Worm (Caenorhabditis elegans) whole organism, young adult: ENCODE data around the gene msd-4.

Source experiments
- C17E4.6 ChIP-seq: fragments of 200-800 bp; sonication (Bioruptor generic); IDR thresholded peaks from 2 replicates; pipeline ENCODE4 v1.3.6; 2022; ENCODE audit warnings: missing genetic modification reagents, missing genetic modification characterization, missing compliant biosample characterization
- F23B12.7 ChIP-seq: sonication (generic microtip); optimal IDR thresholded peaks from 2 replicates; lab custom pipeline; 2017; ENCODE audit warnings: missing genetic modification characterization, mild to moderate bottlenecking, missing compliant biosample characterization, antibody characterized with exemption, moderate library complexity; ENCODE audit not compliant: insufficient read depth
- F33H1.4 ChIP-seq: fragments of 200-800 bp; sonication (Bioruptor generic); IDR thresholded peaks from 2 replicates; pipeline ENCODE4 v1.3.6; 2022; ENCODE audit warnings: missing genetic modification reagents, missing genetic modification characterization, missing compliant biosample characterization
- F52B5.7 ChIP-seq: sonication (generic microtip); optimal IDR thresholded peaks from 2 replicates; lab custom pipeline; 2016; ENCODE audit warnings: mild to moderate bottlenecking, missing genetic modification characterization, missing compliant biosample characterization
- F57C9.4 ChIP-seq: sonication (generic microtip); optimal IDR thresholded peaks from 2 replicates; lab custom pipeline; 2017; ENCODE audit warnings: mild to moderate bottlenecking, missing genetic modification characterization, missing compliant biosample characterization
- Y53F4B.3 ChIP-seq: fragments of 200-800 bp; sonication (Bioruptor generic); IDR thresholded peaks from 2 replicates; pipeline ENCODE4 v1.3.6; 2022; ENCODE audit warnings: missing genetic modification reagents, missing genetic modification characterization, missing compliant biosample characterization
- Y53G8AR.9 ChIP-seq: fragments of 200-800 bp; sonication (Bioruptor generic); conservative IDR thresholded peaks from 2 replicates; pipeline ENCODE4 v1.3.6; 2022; ENCODE audit warnings: missing genetic modification reagents, missing genetic modification characterization, missing compliant biosample characterization
- Y79H2A.3 ChIP-seq: fragments of 200-800 bp; sonication (Bioruptor generic); conservative IDR thresholded peaks from 2 replicates; pipeline ENCODE4 v1.3.6; 2022; ENCODE audit warnings: missing genetic modification reagents, missing genetic modification characterization, missing compliant biosample characterization
- ZK185.1 ChIP-seq: sonication (generic microtip); optimal IDR thresholded peaks from 2 replicates; lab custom pipeline; 2016; ENCODE audit warnings: mild to moderate bottlenecking, missing genetic modification characterization, missing compliant biosample characterization; ENCODE audit not compliant: poor library complexity, severe bottlenecking
- aptf-2 ChIP-seq: fragments of 200-800 bp; sonication (Bioruptor generic); conservative IDR thresholded peaks from 2 replicates; pipeline ENCODE4 v1.3.6; 2022; ENCODE audit warnings: missing genetic modification reagents, missing genetic modification characterization, missing compliant biosample characterization
- aptf-3 ChIP-seq: fragments of 200-800 bp; sonication (Bioruptor generic); IDR thresholded peaks from 2 replicates; pipeline ENCODE4 v1.3.6; 2022; ENCODE audit warnings: missing genetic modification characterization, missing compliant biosample characterization
- athp-1 ChIP-seq: sonication (generic microtip); optimal IDR thresholded peaks from 2 replicates; lab custom pipeline; 2017; ENCODE audit warnings: mild to moderate bottlenecking, missing genetic modification characterization, missing compliant biosample characterization
- bed-2 ChIP-seq: fragments of 200-800 bp; sonication (Bioruptor generic); IDR thresholded peaks from 2 replicates; pipeline ENCODE4 v1.3.6; 2022; ENCODE audit warnings: missing genetic modification reagents, missing genetic modification characterization, missing compliant biosample characterization
- cebp-1 ChIP-seq, 2 experiments: fragments of 200-800 bp in 1 of 2; sonication (Bioruptor generic) in 1 of 2; sonication (generic microtip) in 1 of 2; IDR thresholded peaks in 1 of 2; optimal IDR thresholded peaks in 1 of 2; 2 replicates each; pipeline versions ENCODE4 v1.3.6 to Lab custom; 2017 to 2022; ENCODE audit warnings: missing compliant biosample characterization in 2 of 2, missing genetic modification characterization in 2 of 2, mild to moderate bottlenecking in 1 of 2, missing genetic modification reagents in 1 of 2, moderate library complexity in 1 of 2
- ceh-27 ChIP-seq: fragments of 200-800 bp; sonication (Bioruptor generic); optimal IDR thresholded peaks from 2 replicates; lab custom pipeline; 2018; ENCODE audit warnings: mild to moderate bottlenecking, missing genetic modification characterization, moderate library complexity, missing compliant biosample characterization
- ceh-79 ChIP-seq: sonication (generic microtip); optimal IDR thresholded peaks from 2 replicates; lab custom pipeline; 2017; ENCODE audit warnings: mild to moderate bottlenecking, missing genetic modification characterization, missing compliant biosample characterization
- dox-1 ChIP-seq: fragments of 200-800 bp; sonication (Bioruptor generic); IDR thresholded peaks from 2 replicates; pipeline ENCODE4 v1.3.6; 2022; ENCODE audit warnings: missing genetic modification reagents, missing genetic modification characterization, missing compliant biosample characterization
- ekl-4 ChIP-seq: fragments of 200-800 bp; sonication (Bioruptor generic); IDR thresholded peaks from 2 replicates; pipeline ENCODE4 v1.3.6; 2022; ENCODE audit warnings: missing genetic modification reagents, missing genetic modification characterization, missing compliant biosample characterization
- ets-4 ChIP-seq: fragments of 200-800 bp; sonication (Bioruptor generic); optimal IDR thresholded peaks from 2 replicates; lab custom pipeline; 2018; ENCODE audit warnings: mild to moderate bottlenecking, missing genetic modification characterization, missing compliant biosample characterization
- gei-17 ChIP-seq: fragments of 200-800 bp; sonication (Bioruptor generic); optimal IDR thresholded peaks from 2 replicates; lab custom pipeline; 2018; ENCODE audit warnings: mild to moderate bottlenecking, missing genetic modification characterization, missing compliant biosample characterization
- hlh-26 ChIP-seq: fragments of 200-800 bp; sonication (Bioruptor generic); conservative IDR thresholded peaks from 2 replicates; pipeline ENCODE4 v1.3.6; 2022; ENCODE audit warnings: missing genetic modification reagents, missing genetic modification characterization, missing compliant biosample characterization
- hmg-20 ChIP-seq: fragments of 200-800 bp; sonication (Bioruptor generic); IDR thresholded peaks from 2 replicates; pipeline ENCODE4 v1.3.6; 2022; ENCODE audit warnings: missing genetic modification reagents, missing genetic modification characterization, missing compliant biosample characterization
- let-526 ChIP-seq: fragments of 200-800 bp; sonication (Bioruptor generic); IDR thresholded peaks from 2 replicates; pipeline ENCODE4 v1.3.6; 2022; ENCODE audit warnings: missing genetic modification reagents, missing genetic modification characterization, missing compliant biosample characterization
- let-607 ChIP-seq, 2 experiments: fragments of 200-800 bp in 1 of 2; sonication (Bioruptor generic) in 1 of 2; sonication (generic microtip) in 1 of 2; optimal IDR thresholded peaks; 2 replicates each; lab custom pipeline; 2016 to 2018; ENCODE audit warnings: mild to moderate bottlenecking in 2 of 2, missing compliant biosample characterization in 2 of 2, missing genetic modification characterization in 2 of 2, moderate library complexity in 2 of 2, missing genotype in 1 of 2
- lin-54 ChIP-seq: fragments of 200-800 bp; sonication (Bioruptor generic); optimal IDR thresholded peaks from 2 replicates; lab custom pipeline; 2018; ENCODE audit warnings: mild to moderate bottlenecking, missing genetic modification characterization, missing compliant biosample characterization
- madf-8 ChIP-seq: fragments of 200-800 bp; sonication (Bioruptor generic); conservative IDR thresholded peaks from 2 replicates; pipeline ENCODE4 v1.3.6; 2022; ENCODE audit warnings: missing genetic modification reagents, missing genetic modification characterization, missing compliant biosample characterization
- mel-28 ChIP-seq: sonication (generic microtip); optimal IDR thresholded peaks from 2 replicates; lab custom pipeline; 2016; ENCODE audit warnings: borderline replicate concordance, mild to moderate bottlenecking, missing genetic modification characterization, missing compliant biosample characterization
- nfya-1 ChIP-seq: sonication (generic microtip); optimal IDR thresholded peaks from 2 replicates; lab custom pipeline; 2017; ENCODE audit warnings: antibody characterized with exemption, missing compliant biosample characterization, missing genetic modification characterization, borderline replicate concordance; ENCODE audit not compliant: insufficient read depth
- nhr-179 ChIP-seq: sonication (generic microtip); optimal IDR thresholded peaks from 2 replicates; lab custom pipeline; 2016; ENCODE audit warnings: mild to moderate bottlenecking, missing genetic modification characterization, missing compliant biosample characterization
- nhr-90 ChIP-seq: sonication (generic microtip); optimal IDR thresholded peaks from 2 replicates; lab custom pipeline; 2016; ENCODE audit warnings: missing genotype, mild to moderate bottlenecking, missing genetic modification characterization, missing compliant biosample characterization
- pbrm-1 ChIP-seq: fragments of 200-800 bp; sonication (Bioruptor generic); IDR thresholded peaks from 2 replicates; pipeline ENCODE4 v1.3.6; 2022; ENCODE audit warnings: missing genetic modification reagents, missing genetic modification characterization, missing compliant biosample characterization
- rcor-1 ChIP-seq: fragments of 200-800 bp; sonication (Bioruptor generic); IDR thresholded peaks from 2 replicates; pipeline ENCODE4 v1.3.6; 2022; ENCODE audit warnings: missing genetic modification reagents, missing genetic modification characterization, missing compliant biosample characterization
- rec-8 ChIP-seq, 2 experiments: sonication (generic microtip); optimal IDR thresholded peaks; 2 replicates each; lab custom pipeline; 2016; ENCODE audit warnings: mild to moderate bottlenecking in 2 of 2, missing genetic modification characterization in 2 of 2, missing genetic modification reagents in 2 of 2, missing genotype in 2 of 2, missing biosample characterization in 1 of 2, missing compliant biosample characterization in 1 of 2, moderate library complexity in 1 of 2
- repo-1 ChIP-seq: sonication (generic microtip); optimal IDR thresholded peaks from 2 replicates; lab custom pipeline; 2017; ENCODE audit warnings: mild to moderate bottlenecking, missing genetic modification characterization, missing compliant biosample characterization
- rpc-1 ChIP-seq, 2 experiments: fragments of 150-350 bp in 1 of 2; sonication (generic microtip) in 1 of 2; optimal IDR thresholded peaks; 2 replicates each; lab custom pipeline; 2014 to 2018; ENCODE audit warnings: missing biosample characterization in 1 of 2, missing genetic modification characterization in 1 of 2, missing genetic modification reagents in 1 of 2, missing genotype in 1 of 2
- sdz-38 ChIP-seq: sonication (generic microtip); optimal IDR thresholded peaks from 2 replicates; lab custom pipeline; 2016; ENCODE audit warnings: missing genotype, missing genetic modification characterization, missing compliant biosample characterization
- snpc-1.1 ChIP-seq: sonication (generic microtip); optimal IDR thresholded peaks from 2 replicates; lab custom pipeline; 2017; ENCODE audit warnings: missing genetic modification characterization, mild to moderate bottlenecking, missing compliant biosample characterization, antibody characterized with exemption, moderate library complexity, missing genotype, missing genetic modification reagents; ENCODE audit not compliant: insufficient read depth
- somi-1 ChIP-seq: fragments of 200-800 bp; sonication (Bioruptor generic); optimal IDR thresholded peaks from 2 replicates; lab custom pipeline; 2018; ENCODE audit warnings: mild to moderate bottlenecking, missing genetic modification characterization, missing compliant biosample characterization
- tbx-9 ChIP-seq: sonication (generic microtip); optimal IDR thresholded peaks from 2 replicates; lab custom pipeline; 2016; ENCODE audit warnings: borderline replicate concordance, missing genetic modification characterization, inconsistent platforms, missing compliant biosample characterization
- tlf-1 ChIP-seq: fragments of 200-800 bp; sonication (Bioruptor generic); optimal IDR thresholded peaks from 2 replicates; lab custom pipeline; 2018; ENCODE audit warnings: mild to moderate bottlenecking, missing genetic modification characterization, missing compliant biosample characterization
- xnd-1 ChIP-seq: sonication (generic microtip); optimal IDR thresholded peaks from 2 replicates; lab custom pipeline; 2016; ENCODE audit warnings: missing genotype, missing genetic modification reagents, missing genetic modification characterization, missing compliant biosample characterization
- zim-3 ChIP-seq: sonication (generic microtip); optimal IDR thresholded peaks from 2 replicates; lab custom pipeline; 2017; ENCODE audit warnings: mild to moderate bottlenecking, missing genetic modification characterization, moderate library complexity, missing compliant biosample characterization
- ztf-18 ChIP-seq: sonication (generic microtip); optimal IDR thresholded peaks from 2 replicates; lab custom pipeline; 2016; ENCODE audit warnings: missing genotype, mild to moderate bottlenecking, missing genetic modification characterization, missing compliant biosample characterization
- ztf-25 ChIP-seq: fragments of 200-800 bp; sonication (Bioruptor generic); IDR thresholded peaks from 2 replicates; pipeline ENCODE4 v1.3.6; 2022; ENCODE audit warnings: missing genetic modification reagents, missing genetic modification characterization, missing compliant biosample characterization
- ztf-3 ChIP-seq: fragments of 200-800 bp; sonication (Bioruptor generic); optimal IDR thresholded peaks from 2 replicates; lab custom pipeline; 2018; ENCODE audit warnings: mild to moderate bottlenecking, missing genetic modification characterization, missing compliant biosample characterization
- ztf-6 ChIP-seq: fragments of 200-800 bp; sonication (Bioruptor generic); IDR thresholded peaks from 2 replicates; pipeline ENCODE4 v1.3.6; 2022; ENCODE audit warnings: missing genetic modification reagents, missing genetic modification characterization, missing compliant biosample characterization

msd-4 gene

ce11 chrIII:4899728-4900127 lies 31.2 kb upstream of the msd-4 start (continued):
- TF ChIP-seq dox-1 (GFP tag; lab: Robert Waterston, UW) = peak; percentile 99
- TF ChIP-seq ztf-6 (GFP tag; lab: Robert Waterston, UW) = peak; percentile 96
- peak; percentile 99 for TF ChIP-seq ets-4 (GFP tag; lab: Kevin White, UChicago)
- peak; percentile 58 for TF ChIP-seq F57C9.4
- TF ChIP-seq xnd-1 (tag; lab: Kevin White, UChicago) = no peak
- peak; percentile 96 for TF ChIP-seq Y53G8AR.9 (GFP tag; lab: Robert Waterston, UW)
- TF ChIP-seq pbrm-1 = peak; percentile 97
- TF ChIP-seq somi-1 (GFP tag; lab: Kevin White, UChicago) = peak; percentile 100
- peak; percentile 98 for TF ChIP-seq tlf-1 (GFP tag; lab: Kevin White, UChicago)
- no peak for TF ChIP-seq sdz-38 (tag; lab: Kevin White, UChicago)
- peak; percentile 41 for TF ChIP-seq F23B12.7
- TF ChIP-seq F33H1.4 (GFP tag; lab: Robert Waterston, UW) = peak; percentile 78
- TF ChIP-seq let-607 (tag; optimal IDR thresholded peaks at IDR 0.05; lab: Kevin White, UChicago) = peak; percentile 94 to 95
- TF ChIP-seq let-526 (GFP tag; lab: Robert Waterston, UW) = peak; percentile 99
- peak; percentile 96 for TF ChIP-seq rcor-1
- TF ChIP-seq rpc-1 (optimal IDR thresholded peaks at IDR 0.05; lab: Kevin White, UChicago) = no peak
- no peak for TF ChIP-seq rpc-1 (tag; optimal IDR thresholded peaks at IDR 0.05; lab: Kevin White, UChicago)
- TF ChIP-seq snpc-1.1 (tag; lab: Kevin White, UChicago) = no peak
- peak; percentile 97 for TF ChIP-seq repo-1 (tag; lab: Kevin White, UChicago)
- TF ChIP-seq ztf-25 (GFP tag; lab: Robert Waterston, UW) = 0 out of 2 replicates have a peak, but pooled peaks have one; percentile 70
- peak; percentile 47 for TF ChIP-seq madf-8
- peak; percentile 96 for TF ChIP-seq lin-54 (GFP tag; lab: Kevin White, UChicago)
- TF ChIP-seq gei-17 (GFP tag; lab: Kevin White, UChicago) = peak; percentile 92
- TF ChIP-seq Y53F4B.3 = no peak
- no peak for TF ChIP-seq aptf-3 (GFP tag; lab: Robert Waterston, UW)
- no peak for TF ChIP-seq hlh-26
- TF ChIP-seq cebp-1 (GFP tag; IDR thresholded peaks at IDR 0.05; lab: Robert Waterston, UW) = peak; percentile 87
- TF ChIP-seq cebp-1 (tag; optimal IDR thresholded peaks at IDR 0.05; lab: Kevin White, UChicago) = peak; percentile 98
- peak; percentile 86 for TF ChIP-seq bed-2 (GFP tag; lab: Robert Waterston, UW)
- TF ChIP-seq ztf-18 (tag; lab: Kevin White, UChicago) = peak; percentile 87
- TF ChIP-seq ztf-3 (GFP tag; lab: Kevin White, UChicago) = peak; percentile 98
- TF ChIP-seq rec-8 (tag; optimal IDR thresholded peaks at IDR 0.05; lab: Kevin White, UChicago) = no peak
- peak; percentile 98 for TF ChIP-seq ekl-4 (GFP tag; lab: Robert Waterston, UW)
- TF ChIP-seq ZK185.1 (tag; lab: Kevin White, UChicago) = peak; percentile 96
- peak; percentile 87 for TF ChIP-seq C17E4.6 (GFP tag; lab: Robert Waterston, UW)
- no peak for TF ChIP-seq nfya-1 (tag; lab: Kevin White, UChicago)
- no peak for TF ChIP-seq tbx-9 (tag; lab: Kevin White, UChicago)
- TF ChIP-seq ceh-79 = peak; percentile 93
- peak; percentile 95 for TF ChIP-seq F52B5.7 (tag; lab: Kevin White, UChicago)
- peak; percentile 100 for TF ChIP-seq ceh-27 (GFP tag; lab: Kevin White, UChicago)
- TF ChIP-seq athp-1 (tag; lab: Kevin White, UChicago) = peak; percentile 96
- peak; percentile 76 for TF ChIP-seq Y79H2A.3 (GFP tag; lab: Robert Waterston, UW)
- TF ChIP-seq nhr-179 (tag; lab: Kevin White, UChicago) = no peak
- peak; percentile 83; the same call in 1 of the 2 replicates for TF ChIP-seq hmg-20 (GFP tag; lab: Robert Waterston, UW)
- peak; percentile 97 for TF ChIP-seq nhr-90
- TF ChIP-seq aptf-2 = peak; percentile 73; the same call in 1 of the 2 replicates
- TF ChIP-seq mel-28 (tag; lab: Kevin White, UChicago) = peak; percentile 48
- peak; percentile 64 for TF ChIP-seq zim-3 (tag; lab: Kevin White, UChicago)
